Worm (Caenorhabditis elegans) whole organism, late embryonic: ENCODE results near the gene rpl-12.

Experiments used
- C08G9.2 ChIP-seq: sonication (generic microtip); optimal IDR thresholded peaks from 2 replicates; lab custom pipeline; 2016; ENCODE audit warnings: mild to moderate bottlenecking, missing genetic modification characterization, moderate library complexity, missing compliant biosample characterization
- F13H6.1 ChIP-seq: sonication (generic microtip); optimal IDR thresholded peaks from 2 replicates; lab custom pipeline; 2016; ENCODE audit warnings: missing genetic modification characterization, missing compliant biosample characterization
- T23F11.4 ChIP-seq: fragments of 200-800 bp; sonication (Bioruptor generic); optimal IDR thresholded peaks from 2 replicates; lab custom pipeline; 2018; ENCODE audit warnings: mild to moderate bottlenecking, missing genetic modification characterization, missing compliant biosample characterization
- ama-1 ChIP-seq: fragments of 150-350 bp; optimal IDR thresholded peaks from 2 replicates; lab custom pipeline; 2014
- dmd-4 ChIP-seq: sonication (generic microtip); optimal IDR thresholded peaks from 2 replicates; lab custom pipeline; 2016; ENCODE audit warnings: borderline replicate concordance, missing genetic modification characterization, missing compliant biosample characterization
- dve-1 ChIP-seq: sonication (generic microtip); optimal IDR thresholded peaks from 2 replicates; lab custom pipeline; 2017; ENCODE audit warnings: antibody characterized with exemption, mild to moderate bottlenecking, missing genetic modification characterization, missing compliant biosample characterization
- ets-4 ChIP-seq: sonication (generic microtip); optimal IDR thresholded peaks from 2 replicates; lab custom pipeline; 2016; ENCODE audit warnings: missing genetic modification characterization, missing compliant biosample characterization
- mec-3 ChIP-seq: sonication (generic microtip); optimal IDR thresholded peaks from 2 replicates; lab custom pipeline; 2016; ENCODE audit warnings: borderline replicate concordance, missing genetic modification characterization, missing compliant biosample characterization
- pag-3 ChIP-seq: sonication (generic microtip); optimal IDR thresholded peaks from 2 replicates; lab custom pipeline; 2016; ENCODE audit warnings: missing compliant biosample characterization, missing genetic modification characterization, borderline replicate concordance
- pat-9 ChIP-seq: fragments of 200-800 bp; sonication (Bioruptor generic); optimal IDR thresholded peaks from 2 replicates; lab custom pipeline; 2018; ENCODE audit warnings: mild to moderate bottlenecking, missing genetic modification characterization, moderate library complexity, missing compliant biosample characterization
- pha-4 ChIP-seq: fragments of 150-350 bp; optimal IDR thresholded peaks from 2 replicates; lab custom pipeline; 2018; ENCODE audit warnings: missing biosample characterization, missing genetic modification reagents, missing genetic modification characterization
- pqm-1 ChIP-seq: sonication (generic microtip); optimal IDR thresholded peaks from 2 replicates; lab custom pipeline; 2016; ENCODE audit warnings: missing genetic modification characterization, missing compliant biosample characterization
- ttx-3 ChIP-seq: sonication (generic microtip); optimal IDR thresholded peaks from 2 replicates; lab custom pipeline; 2016; ENCODE audit warnings: missing genetic modification reagents, missing genetic modification characterization, missing compliant biosample characterization
- zip-5 ChIP-seq: sonication (generic microtip); optimal IDR thresholded peaks from 2 replicates; lab custom pipeline; 2016; ENCODE audit warnings: missing genetic modification characterization, missing compliant biosample characterization

- TF ChIP-seq dmd-4 (tag; lab: Kevin White, UChicago) (no peak), ttx-3 (no peak), pag-3 (tag; lab: Kevin White, UChicago) (no peak), pha-4 (tag; lab: Kevin White, UChicago) (no peak), mec-3 (tag; lab: Kevin White, UChicago) (no peak), pqm-1 (tag; lab: Kevin White, UChicago) (no peak), ets-4 (tag; lab: Kevin White, UChicago) (no peak), pat-9 (tag; lab: Kevin White, UChicago) (no peak), ama-1 (lab: Kevin White, UChicago) (no peak), F13H6.1 (tag; lab: Kevin White, UChicago) (no peak), C08G9.2 (tag; lab: Kevin White, UChicago) (no peak), dve-1 (tag; lab: Kevin White, UChicago) (no peak), T23F11.4 (no peak), zip-5 (tag; lab: Kevin White, UChicago) (no peak)
Observed at ce11 chrIV:13252211-13252610, 11.8 kb upstream of the rpl-12 start, which contains the start of gene ttr-51.
